Worm (Caenorhabditis elegans): ENCODE measurements around the gene cpsf-4.

cpsf-4 gene

DNA sequence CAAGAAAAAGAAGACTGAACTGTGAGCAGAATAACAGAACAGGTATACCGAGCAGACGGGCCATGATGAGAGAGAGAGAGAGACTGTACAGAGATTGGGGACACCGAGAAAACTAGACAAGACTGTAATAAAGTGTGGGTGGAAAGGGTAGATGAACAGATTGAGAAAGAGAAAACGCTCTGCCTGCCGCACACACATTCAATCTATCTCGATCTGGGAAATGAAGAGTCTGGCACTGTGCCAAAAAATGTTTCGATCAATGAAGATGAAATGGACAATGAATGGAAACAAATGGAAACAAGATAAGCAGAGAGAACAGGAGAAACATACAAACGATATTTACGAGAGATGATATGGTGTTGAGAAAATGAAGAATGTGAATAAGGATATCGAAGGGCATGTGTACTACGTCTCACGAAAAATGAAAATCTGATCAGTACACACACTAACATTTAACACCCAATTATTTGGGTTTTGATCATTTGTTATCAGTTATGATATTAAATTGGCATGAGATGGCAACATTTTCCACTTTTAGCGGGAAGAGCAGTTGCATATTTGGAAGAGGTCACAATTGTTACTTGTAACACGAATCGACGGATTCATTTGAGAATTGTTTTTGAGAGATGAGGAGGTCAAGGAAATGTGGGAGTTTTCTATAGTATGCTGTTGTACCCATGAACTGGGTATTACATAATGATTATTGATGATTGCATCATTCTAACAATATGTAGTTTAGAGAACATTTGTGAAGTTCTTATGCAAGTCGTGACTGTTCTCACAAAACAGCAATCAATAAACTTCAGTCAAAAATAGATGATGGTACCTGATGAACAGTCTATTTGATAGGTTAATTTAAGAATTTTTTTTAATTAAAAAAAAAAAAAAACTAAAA lies 48.2 kb downstream of the cpsf-4 start:
- TF ChIP-seq skn-1 (tag; optimal IDR thresholded peaks at IDR 0.05) (no peak), zag-1 (tag; optimal IDR thresholded peaks at IDR 0.05) (no peak), elt-1 (tag; optimal IDR thresholded peaks at IDR 0.05) (peak; percentile 8), lsy-12 (tag; optimal IDR thresholded peaks at IDR 0.05) (no peak), egl-27 (tag; optimal IDR thresholded peaks at IDR 0.05) (no peak), sea-2 (GFP tag; optimal IDR thresholded peaks at IDR 0.05) (no peak), nhr-23 (tag; optimal IDR thresholded peaks at IDR 0.05) (peak; percentile 60), nhr-11 (tag; optimal IDR thresholded peaks at IDR 0.05) (no peak), ZK546.5 (tag; optimal IDR thresholded peaks at IDR 0.05) (no peak), elt-2 (tag; optimal IDR thresholded peaks at IDR 0.05) (peak; percentile 19), mml-1 (tag; optimal IDR thresholded peaks at IDR 0.05) (no peak), unc-62 (GFP tag; optimal IDR thresholded peaks at IDR 0.05) (no peak), fos-1 (tag; optimal IDR thresholded peaks at IDR 0.05) (no peak), R02D3.7 (tag; optimal IDR thresholded peaks at IDR 0.05) (no peak), nhr-43 (tag; optimal IDR thresholded peaks at IDR 0.05; ENCODE audit: poor library complexity, severe bottlenecking) (peak; percentile 62), pqm-1 (tag; optimal IDR thresholded peaks at IDR 0.05) (peak; percentile 16), pha-4 (tag; optimal IDR thresholded peaks at IDR 0.05) (no peak), unc-39 (tag; optimal IDR thresholded peaks at IDR 0.05) (no peak), hmg-11 (tag; optimal IDR thresholded peaks at IDR 0.05) (no peak)

DNA sequence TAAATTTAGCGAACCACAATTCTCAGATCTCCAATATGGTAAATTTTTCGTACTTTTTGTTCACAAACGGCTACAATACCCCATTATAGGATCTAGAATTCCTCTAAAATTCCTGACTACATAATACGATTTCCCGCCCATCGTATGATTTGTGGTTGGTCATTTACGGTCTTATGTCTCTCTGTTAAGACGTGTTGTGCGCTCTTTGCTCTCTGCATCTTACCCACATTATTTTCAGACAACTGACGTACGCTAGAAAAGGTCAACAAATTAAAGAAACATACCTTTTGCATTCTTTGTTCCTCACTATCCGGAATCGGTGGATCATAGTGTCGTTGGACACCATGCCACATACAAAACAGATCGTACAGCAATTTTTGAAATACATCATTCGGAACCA lies 50.2 kb downstream of the cpsf-4 start:
- TF ChIP-seq nhr-67 (tag; optimal IDR thresholded peaks at IDR 0.05) = no peak
- no peak for TF ChIP-seq egl-5 (tag; optimal IDR thresholded peaks at IDR 0.05)
- TF ChIP-seq elt-2 (tag; optimal IDR thresholded peaks at IDR 0.05) = peak; percentile 39
- TF ChIP-seq elt-1 (tag; optimal IDR thresholded peaks at IDR 0.05) = no peak
- peak; percentile 4 for TF ChIP-seq pqm-1 (tag; optimal IDR thresholded peaks at IDR 0.05)
- no peak for TF ChIP-seq zag-1 (tag; optimal IDR thresholded peaks at IDR 0.05)
- no peak for TF ChIP-seq nhr-23 (tag; optimal IDR thresholded peaks at IDR 0.05)
- no peak for TF ChIP-seq R02D3.7 (tag; optimal IDR thresholded peaks at IDR 0.05)

All from whole organism, L3 larva.